Worm (Caenorhabditis elegans) whole organism, late embryonic: Measurements from ENCODE around the gene sdz-23.

Experiments used
- ceh-9 ChIP-seq: sonication (generic microtip); optimal IDR thresholded peaks from 2 replicates; lab custom pipeline; 2016; ENCODE audit warnings: mild to moderate bottlenecking, missing genetic modification characterization, inconsistent platforms, missing compliant biosample characterization
- lin-11 ChIP-seq: fragments of 200-800 bp; sonication (Bioruptor generic); optimal IDR thresholded peaks from 2 replicates; lab custom pipeline; 2018; ENCODE audit warnings: mild to moderate bottlenecking, missing genetic modification characterization, missing compliant biosample characterization
- nhr-232 ChIP-seq: sonication (generic microtip); optimal IDR thresholded peaks from 2 replicates; lab custom pipeline; 2016; ENCODE audit warnings: missing genetic modification characterization, missing compliant biosample characterization

- TF ChIP-seq nhr-232 (tag; lab: Kevin White, UChicago) (no peak), ceh-9 (tag; lab: Kevin White, UChicago) (no peak), lin-11 (tag; lab: Kevin White, UChicago) (no peak)
Measured at ce11 chrV:8050811-8051210, 48.6 kb upstream of the sdz-23 start, which contains the start of gene col-43.
